Fruit fly (Drosophila melanogaster) whole organism, embryonic: ENCODE results near the gene CG12016.

Experiments
- CG12236 ChIP-seq: fragments of 200-800 bp; sonication (Bioruptor generic); optimal IDR thresholded peaks from 2 replicates; lab custom pipeline; 2016; ENCODE audit warnings: missing biosample characterization, missing genetic modification characterization
- Chrac-16 ChIP-seq: fragments of 200-800 bp; sonication (Bioruptor generic); optimal IDR thresholded peaks from 3 replicates; lab custom pipeline; 2016; ENCODE audit warnings: missing biosample characterization, missing genetic modification characterization
- Dll ChIP-seq: fragments of 200-800 bp; sonication (Bioruptor generic); IDR thresholded peaks from 4 replicates; pipeline ENCODE4 v1.3.6; 2022; ENCODE audit warnings: missing biosample characterization, missing genetic modification characterization; ENCODE audit not compliant: partially characterized antibody
- Mad ChIP-seq: fragments of 200-800 bp; sonication (Bioruptor generic); optimal IDR thresholded peaks from 2 replicates; lab custom pipeline; 2016; ENCODE audit warnings: missing biosample characterization, missing genetic modification characterization
- Usf ChIP-seq: fragments of 200-800 bp; sonication (Bioruptor generic); optimal IDR thresholded peaks from 2 replicates; lab custom pipeline; 2017; ENCODE audit warnings: missing genotype, missing biosample characterization, missing genetic modification characterization
- jumu ChIP-seq: fragments of 200-800 bp; sonication (Bioruptor generic); optimal IDR thresholded peaks from 3 replicates; lab custom pipeline; 2016; ENCODE audit warnings: missing biosample characterization, missing genetic modification characterization
- org-1 ChIP-seq: fragments of 200-800 bp; sonication (Bioruptor generic); optimal IDR thresholded peaks from 2 replicates; lab custom pipeline; 2017; ENCODE audit warnings: missing biosample characterization, missing genetic modification characterization

- TF ChIP-seq org-1 (GFP tag; lab: Kevin White, UChicago): no peak
- no peak for TF ChIP-seq Mad (GFP tag; lab: Kevin White, UChicago)
- TF ChIP-seq Dll (GFP tag; lab: Robert Waterston, UW): no peak
- no peak for TF ChIP-seq Chrac-16 (GFP tag; lab: Kevin White, UChicago)
- TF ChIP-seq CG12236 (GFP tag; lab: Kevin White, UChicago): no peak
- no peak for TF ChIP-seq Usf (GFP tag; lab: Kevin White, UChicago)
- no peak for TF ChIP-seq jumu (GFP tag; lab: Kevin White, UChicago)
Measured at dm6 chr3L:3349825-3350123, 30.4 kb downstream of the CG12016 start.
